Fruit fly (Drosophila melanogaster) whole organism, pupa: ENCODE data around the gene CG6908.

Source experiments
- CG13204 ChIP-seq: fragments of 200-800 bp; sonication (Bioruptor generic); optimal IDR thresholded peaks from 2 replicates; lab custom pipeline; 2018; ENCODE audit warnings: missing biosample characterization, mild to moderate bottlenecking, missing genetic modification characterization, moderate library complexity
- CG14655 ChIP-seq: fragments of 200-800 bp; sonication (Bioruptor generic); optimal IDR thresholded peaks from 3 replicates; lab custom pipeline; 2017; ENCODE audit warnings: mild to moderate bottlenecking, missing biosample characterization, missing genetic modification reagents, missing genetic modification characterization
- CG34367 ChIP-seq: fragments of 200-800 bp; sonication (Bioruptor generic); optimal IDR thresholded peaks from 2 replicates; lab custom pipeline; 2018; ENCODE audit warnings: missing biosample characterization, mild to moderate bottlenecking, missing genetic modification characterization
- CG9948 ChIP-seq: fragments of 200-800 bp; sonication (Bioruptor generic); optimal IDR thresholded peaks from 2 replicates; lab custom pipeline; 2018; ENCODE audit warnings: missing biosample characterization, mild to moderate bottlenecking, missing genetic modification characterization, moderate library complexity
- D1 ChIP-seq: fragments of 200-800 bp; sonication (Bioruptor generic); optimal IDR thresholded peaks from 2 replicates; lab custom pipeline; 2018; ENCODE audit warnings: missing biosample characterization, mild to moderate bottlenecking, missing genetic modification characterization, moderate library complexity
- EcR ChIP-seq: fragments of 200-800 bp; sonication (Bioruptor generic); optimal IDR thresholded peaks from 3 replicates; lab custom pipeline; 2019; ENCODE audit warnings: missing biosample characterization, missing genetic modification characterization, mild to moderate bottlenecking, moderate library complexity, missing genetic modification reagents
- Pif1A ChIP-seq: fragments of 200-800 bp; sonication (Bioruptor generic); optimal IDR thresholded peaks from 3 replicates; lab custom pipeline; 2016; ENCODE audit warnings: missing biosample characterization, missing genetic modification characterization
- Pif1B ChIP-seq: fragments of 200-800 bp; sonication (Bioruptor generic); optimal IDR thresholded peaks from 3 replicates; lab custom pipeline; 2016; ENCODE audit warnings: missing biosample characterization, missing genetic modification characterization
- Snoo ChIP-seq: fragments of 200-800 bp; sonication (Bioruptor generic); optimal IDR thresholded peaks from 3 replicates; lab custom pipeline; 2017; ENCODE audit warnings: missing biosample characterization, mild to moderate bottlenecking, missing genetic modification characterization, inconsistent platforms
- gl ChIP-seq: fragments of 200-800 bp; sonication (Bioruptor generic); optimal IDR thresholded peaks from 2 replicates; lab custom pipeline; 2018; ENCODE audit warnings: missing biosample characterization, mild to moderate bottlenecking, missing genetic modification characterization

dm6 chr3R:11703730-11704129, 13.9 kb upstream of the CG6908 start, which contains the start of gene I-t:
- TF ChIP-seq EcR = no peak
- no peak for TF ChIP-seq Pif1A (GFP tag; lab: Kevin White, UChicago)
- TF ChIP-seq Snoo (tag; lab: Kevin White, UChicago) = no peak
- TF ChIP-seq CG13204 (GFP tag; lab: Kevin White, UChicago) = no peak
- TF ChIP-seq D1 (tag; lab: Kevin White, UChicago) = no peak
- no peak for TF ChIP-seq CG14655
- no peak for TF ChIP-seq Pif1B (GFP tag; lab: Kevin White, UChicago)
- no peak for TF ChIP-seq gl (tag; lab: Kevin White, UChicago)
- TF ChIP-seq CG34367 (tag; lab: Kevin White, UChicago) = no peak
- no peak for TF ChIP-seq CG9948 (tag; lab: Kevin White, UChicago)
